Worm (Caenorhabditis elegans): ENCODE measurements around the gene T19B10.2.
A peak's percentile ranks its signal among the peaks of the same experiment; 100 is the strongest.

Gene T19B10.2

DNA sequence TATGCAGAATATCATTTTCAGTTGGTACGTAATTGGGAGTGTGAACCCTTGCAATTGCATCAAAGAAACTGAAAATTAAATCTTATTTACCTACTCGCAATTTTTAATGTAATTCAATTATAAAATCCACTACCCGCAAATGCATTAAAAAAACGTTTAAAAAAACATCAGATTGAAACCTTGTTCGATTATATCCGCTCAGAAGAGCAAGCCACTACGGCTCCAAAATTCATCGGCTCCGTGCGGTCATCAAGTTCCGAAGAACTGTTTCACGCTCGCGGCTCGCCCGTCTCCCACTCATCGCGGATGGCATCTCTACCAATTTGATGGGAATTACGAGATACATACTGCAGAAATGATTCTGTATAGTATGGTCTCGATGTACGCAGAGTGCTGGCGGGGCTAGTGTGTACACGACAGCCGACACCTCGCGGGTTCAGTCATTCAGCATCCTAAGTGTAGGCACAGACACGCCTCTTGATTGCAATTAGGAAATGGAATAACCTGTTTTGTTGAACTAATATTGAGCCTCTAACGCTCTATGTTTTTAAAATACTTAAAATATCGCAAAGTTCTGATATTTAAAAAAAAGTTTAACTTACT lies 45.7 kb upstream of the T19B10.2 start:
- TF ChIP-seq rnt-1 (tag; optimal IDR thresholded peaks at IDR 0.05) (peak; percentile 60), nhr-85 (tag) (peak; percentile 83), elt-2 (tag; optimal IDR thresholded peaks at IDR 0.05) (peak; percentile 56), snu-23 (GFP tag; optimal IDR thresholded peaks at IDR 0.05) (peak; percentile 32), nhr-77 (tag; optimal IDR thresholded peaks at IDR 0.05) (peak; percentile 21), grh-1 (GFP tag; IDR thresholded peaks at IDR 0.05) (peak; percentile 68), efl-1 (optimal IDR thresholded peaks at IDR 0.05) (peak in 1 of 2 experiments; percentile 19), efl-1 (GFP tag; optimal IDR thresholded peaks at IDR 0.05 in 1 of 2) (peak in 1 of 2 experiments; percentile 72), nhr-20 (tag; optimal IDR thresholded peaks at IDR 0.05) (peak; percentile 59), lsy-2 (tag; optimal IDR thresholded peaks at IDR 0.05) (peak in 1 of 2 experiments; percentile 6), nhr-47 (tag; optimal IDR thresholded peaks at IDR 0.05) (peak; percentile 39), nhr-90 (tag; optimal IDR thresholded peaks at IDR 0.05; ENCODE audit: poor library complexity) (peak; percentile 67), lin-14 (GFP tag; optimal IDR thresholded peaks at IDR 0.05) (peak; percentile 32), nhr-71 (tag; optimal IDR thresholded peaks at IDR 0.05) (peak; percentile 69), swsn-7 (tag; optimal IDR thresholded peaks at IDR 0.05) (peak; percentile 47), snpc-4 (tag; optimal IDR thresholded peaks at IDR 0.05) (peak; percentile 96), nhr-19 (GFP tag; conservative IDR thresholded peaks at IDR 0.05) (peak; percentile 71)

DNA sequence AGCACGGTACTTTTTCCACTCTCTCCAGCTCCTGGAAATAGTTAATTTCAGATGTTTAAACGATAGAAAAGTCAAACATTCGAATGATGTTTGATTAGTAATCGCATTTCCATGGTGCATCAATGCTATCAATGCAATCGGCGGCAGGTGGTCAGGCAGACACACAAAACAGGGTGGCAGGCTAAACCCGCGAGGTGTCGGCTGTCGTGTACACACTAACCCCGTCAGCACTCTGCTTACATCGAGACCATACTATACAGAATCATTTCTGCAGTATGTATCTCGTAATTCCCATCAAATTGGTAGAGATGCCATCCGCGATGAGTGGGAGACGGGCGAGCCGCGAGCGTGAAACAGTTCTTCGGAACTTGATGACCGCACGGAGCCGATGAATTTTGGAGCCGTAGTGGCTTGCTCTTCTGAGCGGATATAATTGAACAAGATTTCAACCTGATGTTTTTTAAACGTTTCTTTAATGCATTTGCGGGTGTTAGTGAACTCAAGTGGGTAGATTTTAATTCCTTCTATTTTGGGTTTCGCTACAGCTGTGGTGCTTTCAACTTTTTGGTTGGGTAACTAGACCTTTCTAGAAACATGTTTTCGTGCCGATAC lies 44.3 kb upstream of the T19B10.2 start:
- TF ChIP-seq nhr-20 (tag; optimal IDR thresholded peaks at IDR 0.05), result peak; percentile 74
- peak in 1 of 2 experiments; percentile 16 for TF ChIP-seq mdl-1 (tag; optimal IDR thresholded peaks at IDR 0.05)
- TF ChIP-seq lin-35 (GFP tag; optimal IDR thresholded peaks at IDR 0.05), result peak in 1 of 2 experiments; percentile 29
- TF ChIP-seq nhr-77 (tag; optimal IDR thresholded peaks at IDR 0.05), result peak; percentile 13
- TF ChIP-seq lin-14 (GFP tag; optimal IDR thresholded peaks at IDR 0.05), result peak; percentile 64
- peak; percentile 17 for TF ChIP-seq lin-39 (tag; optimal IDR thresholded peaks at IDR 0.05)
- TF ChIP-seq elt-3 (tag; optimal IDR thresholded peaks at IDR 0.05), result peak in 4 of 6 experiments; percentile 16 to 55 (median 40)
- 0 out of 2 replicates have a peak, but pooled peaks have one; percentile 2 for TF ChIP-seq ceh-88 (GFP tag; IDR thresholded peaks at IDR 0.05)
- peak; percentile 76 for TF ChIP-seq nhr-47 (tag; optimal IDR thresholded peaks at IDR 0.05)
- TF ChIP-seq efl-1 (optimal IDR thresholded peaks at IDR 0.05), result peak in 1 of 2 experiments; percentile 17
- peak in 1 of 2 experiments; percentile 85 for TF ChIP-seq efl-1 (GFP tag; optimal IDR thresholded peaks at IDR 0.05 in 1 of 2)
- TF ChIP-seq swsn-7 (tag; optimal IDR thresholded peaks at IDR 0.05), result peak; percentile 65
- peak; percentile 93 for TF ChIP-seq elt-2 (tag; optimal IDR thresholded peaks at IDR 0.05)
- peak; percentile 10 for TF ChIP-seq xbp-1 (tag; optimal IDR thresholded peaks at IDR 0.05)
- peak; percentile 46 for TF ChIP-seq grh-1 (GFP tag; IDR thresholded peaks at IDR 0.05)
- TF ChIP-seq nhr-71 (tag; optimal IDR thresholded peaks at IDR 0.05), result peak; percentile 82
- peak; percentile 97 for TF ChIP-seq snpc-4 (tag; optimal IDR thresholded peaks at IDR 0.05)
- peak; percentile 82 for TF ChIP-seq rnt-1 (tag; optimal IDR thresholded peaks at IDR 0.05)
- peak; percentile 86 for TF ChIP-seq nhr-85 (tag)
- peak; percentile 88 for TF ChIP-seq nhr-19 (GFP tag; conservative IDR thresholded peaks at IDR 0.05)
- peak; percentile 32 for TF ChIP-seq lin-13 (GFP tag; optimal IDR thresholded peaks at IDR 0.05)
- TF ChIP-seq lsy-2 (tag; optimal IDR thresholded peaks at IDR 0.05), result peak in 1 of 2 experiments; percentile 11
- peak; percentile 60 for TF ChIP-seq snu-23 (GFP tag; optimal IDR thresholded peaks at IDR 0.05)
- peak; percentile 82 for TF ChIP-seq nhr-90 (tag; optimal IDR thresholded peaks at IDR 0.05; ENCODE audit: poor library complexity)

- peak; percentile 20 for TF ChIP-seq fkh-8 (tag; optimal IDR thresholded peaks at IDR 0.05)
- TF ChIP-seq nhr-71 (tag; optimal IDR thresholded peaks at IDR 0.05), result no peak
- TF ChIP-seq Y116A8C.19 (tag; optimal IDR thresholded peaks at IDR 0.05; ENCODE audit: borderline replicate concordance), result no peak
- no peak for TF ChIP-seq ceh-82 (tag; optimal IDR thresholded peaks at IDR 0.05)
Measured at ce11 chrV:11177577-11177976, 43.5 kb upstream of the T19B10.2 start, which contains the start of gene gpa-1. Gene gpa-1, minus strand, starts transcription at chrV:11177677.

DNA sequence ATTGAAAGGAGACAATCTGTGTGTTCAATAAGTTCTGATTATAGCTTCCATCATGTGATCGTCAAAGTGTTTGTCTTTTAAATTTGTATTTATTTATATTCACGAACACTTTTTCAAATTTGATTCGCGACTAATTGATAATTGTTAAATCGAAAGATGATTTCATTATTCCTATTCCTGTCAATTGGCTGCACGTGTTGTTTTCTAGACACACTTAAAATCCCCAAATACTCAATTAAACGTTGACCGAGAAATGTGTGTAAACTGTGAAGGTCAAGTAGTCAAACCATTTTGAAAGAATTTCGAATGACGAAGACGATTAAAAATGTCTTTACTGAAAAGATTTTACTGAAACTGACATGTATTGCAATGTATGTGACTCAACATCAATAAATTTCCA lies 40.2 kb upstream of the T19B10.2 start:
- TF ChIP-seq nhr-12 (tag; optimal IDR thresholded peaks at IDR 0.05) (no peak), hlh-4 (tag; optimal IDR thresholded peaks at IDR 0.05) (no peak), lin-14 (GFP tag; optimal IDR thresholded peaks at IDR 0.05) (peak; percentile 51), snu-23 (GFP tag; optimal IDR thresholded peaks at IDR 0.05) (no peak), mab-9 (GFP tag; IDR thresholded peaks at IDR 0.05) (no peak), nhr-85 (tag) (peak; percentile 89), ceh-90 (tag; optimal IDR thresholded peaks at IDR 0.05) (no peak), unc-30 (tag; optimal IDR thresholded peaks at IDR 0.05) (no peak), unc-62 (GFP tag; optimal IDR thresholded peaks at IDR 0.05) (no peak), ces-1 (GFP tag; optimal IDR thresholded peaks at IDR 0.05) (no peak), efl-3 (GFP tag; optimal IDR thresholded peaks at IDR 0.05) (no peak), sptf-1 (tag; optimal IDR thresholded peaks at IDR 0.05) (no peak), efl-1 (optimal IDR thresholded peaks at IDR 0.05) (no peak), efl-1 (GFP tag; optimal IDR thresholded peaks at IDR 0.05 in 1 of 2) (peak in 1 of 2 experiments; percentile 8), pag-3 (tag; optimal IDR thresholded peaks at IDR 0.05; ENCODE audit: borderline replicate concordance, insufficient read depth) (no peak), rnt-1 (tag; optimal IDR thresholded peaks at IDR 0.05) (no peak), nhr-71 (tag; optimal IDR thresholded peaks at IDR 0.05) (no peak), egl-13 (tag; optimal IDR thresholded peaks at IDR 0.05) (no peak), dsc-1 (tag; optimal IDR thresholded peaks at IDR 0.05) (no peak), nhr-20 (tag; optimal IDR thresholded peaks at IDR 0.05) (peak; percentile 24), skn-1 (tag; optimal IDR thresholded peaks at IDR 0.05) (no peak), tbx-2 (tag; optimal IDR thresholded peaks at IDR 0.05) (no peak)

All from whole organism, L1 larva.